Worm (Caenorhabditis elegans) whole organism, young adult: Measurements from ENCODE around the gene lgc-45.
A peak's percentile ranks its signal among the peaks of the same experiment; 100 is the strongest.
"Not testable (repeated sequence)": the region's sequence is repeated elsewhere in the genome, so short reads cannot be mapped to it uniquely, and the experiment has no call there.

ENCODE experiments used
- B0261.1 ChIP-seq: sonication (generic microtip); optimal IDR thresholded peaks from 2 replicates; lab custom pipeline; 2016; ENCODE audit warnings: mild to moderate bottlenecking, missing genetic modification characterization, moderate library complexity, missing compliant biosample characterization
- B0336.3 ChIP-seq: fragments of 200-800 bp; sonication (Bioruptor generic); IDR thresholded peaks from 2 replicates; pipeline ENCODE4 v1.3.6; 2022; ENCODE audit warnings: missing genetic modification characterization, missing compliant biosample characterization
- D2030.7 ChIP-seq: fragments of 200-800 bp; sonication (Bioruptor generic); IDR thresholded peaks from 2 replicates; pipeline ENCODE4 v1.3.6; 2022; ENCODE audit warnings: missing genetic modification reagents, missing genetic modification characterization, missing compliant biosample characterization
- F37B4.10 ChIP-seq: fragments of 200-800 bp; sonication (Bioruptor generic); IDR thresholded peaks from 2 replicates; pipeline ENCODE4 v1.3.6; 2022; ENCODE audit warnings: missing genetic modification characterization, missing compliant biosample characterization
- F57C9.4 ChIP-seq: sonication (generic microtip); optimal IDR thresholded peaks from 2 replicates; lab custom pipeline; 2017; ENCODE audit warnings: mild to moderate bottlenecking, missing genetic modification characterization, missing compliant biosample characterization
- T07F8.4 ChIP-seq: sonication (generic microtip); optimal IDR thresholded peaks from 2 replicates; lab custom pipeline; 2016; ENCODE audit warnings: mild to moderate bottlenecking, missing genetic modification characterization, moderate library complexity, missing compliant biosample characterization
- atf-7 ChIP-seq: sonication (generic microtip); optimal IDR thresholded peaks from 2 replicates; lab custom pipeline; 2017; ENCODE audit warnings: mild to moderate bottlenecking, missing genetic modification characterization, missing compliant biosample characterization
- athp-1 ChIP-seq: sonication (generic microtip); optimal IDR thresholded peaks from 2 replicates; lab custom pipeline; 2017; ENCODE audit warnings: mild to moderate bottlenecking, missing genetic modification characterization, missing compliant biosample characterization
- attf-5 ChIP-seq: fragments of 200-800 bp; sonication (Bioruptor generic); optimal IDR thresholded peaks from 2 replicates; lab custom pipeline; 2018; ENCODE audit warnings: mild to moderate bottlenecking, missing genetic modification characterization, missing compliant biosample characterization
- attf-6 ChIP-seq: fragments of 200-800 bp; sonication (Bioruptor generic); IDR thresholded peaks from 2 replicates; pipeline ENCODE4 v1.3.6; 2022; ENCODE audit warnings: missing genetic modification reagents, missing genetic modification characterization, missing compliant biosample characterization
- cebp-2 ChIP-seq: fragments of 200-800 bp; sonication (Bioruptor generic); IDR thresholded peaks from 2 replicates; pipeline ENCODE4 v1.3.6; 2022; ENCODE audit warnings: missing genetic modification characterization, missing compliant biosample characterization
- ceh-100 ChIP-seq: fragments of 200-800 bp; sonication (Bioruptor generic); IDR thresholded peaks from 2 replicates; pipeline ENCODE4 v1.3.6; 2022; ENCODE audit warnings: missing genetic modification reagents, missing genetic modification characterization, missing compliant biosample characterization
- chd-7 ChIP-seq: sonication (generic microtip); optimal IDR thresholded peaks from 2 replicates; lab custom pipeline; 2016; ENCODE audit warnings: mild to moderate bottlenecking, missing genetic modification characterization, moderate library complexity, missing compliant biosample characterization
- die-1 ChIP-seq: sonication (generic microtip); optimal IDR thresholded peaks from 2 replicates; lab custom pipeline; 2016; ENCODE audit warnings: missing genotype, mild to moderate bottlenecking, missing genetic modification characterization, missing compliant biosample characterization
- efl-1 ChIP-seq: fragments of 150-350 bp; optimal IDR thresholded peaks from 2 replicates; lab custom pipeline; 2014; ENCODE audit warnings: missing biosample characterization, missing genetic modification reagents, missing genetic modification characterization
- egl-18 ChIP-seq: fragments of 200-800 bp; sonication (Bioruptor generic); IDR thresholded peaks from 2 replicates; pipeline ENCODE4 v1.3.6; 2022; ENCODE audit warnings: missing genetic modification reagents, missing genetic modification characterization, missing compliant biosample characterization
- egl-44 ChIP-seq: fragments of 200-800 bp; sonication (Bioruptor generic); IDR thresholded peaks from 2 replicates; pipeline ENCODE4 v1.3.6; 2022; ENCODE audit warnings: missing genetic modification reagents, missing genetic modification characterization, missing compliant biosample characterization
- egrh-3 ChIP-seq: fragments of 200-800 bp; sonication (Bioruptor generic); IDR thresholded peaks from 2 replicates; pipeline ENCODE4 v1.3.6; 2022; ENCODE audit warnings: missing genetic modification reagents, missing genetic modification characterization, missing compliant biosample characterization
- ekl-4 ChIP-seq: fragments of 200-800 bp; sonication (Bioruptor generic); IDR thresholded peaks from 2 replicates; pipeline ENCODE4 v1.3.6; 2022; ENCODE audit warnings: missing genetic modification reagents, missing genetic modification characterization, missing compliant biosample characterization
- hlh-26 ChIP-seq: fragments of 200-800 bp; sonication (Bioruptor generic); conservative IDR thresholded peaks from 2 replicates; pipeline ENCODE4 v1.3.6; 2022; ENCODE audit warnings: missing genetic modification reagents, missing genetic modification characterization, missing compliant biosample characterization
- hmg-20 ChIP-seq: fragments of 200-800 bp; sonication (Bioruptor generic); IDR thresholded peaks from 2 replicates; pipeline ENCODE4 v1.3.6; 2022; ENCODE audit warnings: missing genetic modification reagents, missing genetic modification characterization, missing compliant biosample characterization
- hrde-1 ChIP-seq: sonication (generic microtip); optimal IDR thresholded peaks from 2 replicates; lab custom pipeline; 2016; ENCODE audit warnings: missing genetic modification characterization, mild to moderate bottlenecking, missing compliant biosample characterization, moderate library complexity, missing genotype, missing genetic modification reagents, borderline replicate concordance
- lag-1 ChIP-seq: fragments of 200-800 bp; sonication (Bioruptor generic); IDR thresholded peaks from 2 replicates; pipeline ENCODE4 v1.3.6; 2022; ENCODE audit warnings: missing genetic modification reagents, missing genetic modification characterization, missing compliant biosample characterization
- let-526 ChIP-seq: fragments of 200-800 bp; sonication (Bioruptor generic); IDR thresholded peaks from 2 replicates; pipeline ENCODE4 v1.3.6; 2022; ENCODE audit warnings: missing genetic modification reagents, missing genetic modification characterization, missing compliant biosample characterization
- let-607 ChIP-seq, 2 experiments: fragments of 200-800 bp in 1 of 2; sonication (Bioruptor generic) in 1 of 2; sonication (generic microtip) in 1 of 2; optimal IDR thresholded peaks; 2 replicates each; lab custom pipeline; 2016 to 2018; ENCODE audit warnings: mild to moderate bottlenecking in 2 of 2, missing compliant biosample characterization in 2 of 2, missing genetic modification characterization in 2 of 2, moderate library complexity in 2 of 2, missing genotype in 1 of 2
- lin-26 ChIP-seq: fragments of 200-800 bp; sonication (Bioruptor generic); IDR thresholded peaks from 2 replicates; pipeline ENCODE4 v1.3.6; 2022; ENCODE audit warnings: missing genetic modification reagents, missing genetic modification characterization, missing compliant biosample characterization
- lin-54 ChIP-seq: fragments of 200-800 bp; sonication (Bioruptor generic); optimal IDR thresholded peaks from 2 replicates; lab custom pipeline; 2018; ENCODE audit warnings: mild to moderate bottlenecking, missing genetic modification characterization, missing compliant biosample characterization
- lir-1 ChIP-seq: fragments of 200-800 bp; sonication (Bioruptor generic); conservative IDR thresholded peaks from 2 replicates; pipeline ENCODE4 v1.3.6; 2022; ENCODE audit warnings: missing genetic modification reagents, missing genetic modification characterization, missing compliant biosample characterization
- madf-10 ChIP-seq: sonication (generic microtip); optimal IDR thresholded peaks from 2 replicates; lab custom pipeline; 2016; ENCODE audit warnings: mild to moderate bottlenecking, missing genetic modification characterization, missing compliant biosample characterization
- mcd-1 ChIP-seq: fragments of 200-800 bp; sonication (Bioruptor generic); IDR thresholded peaks from 2 replicates; pipeline ENCODE4 v1.3.6; 2022; ENCODE audit warnings: missing genetic modification reagents, missing genetic modification characterization, missing compliant biosample characterization
- nfya-2 ChIP-seq: fragments of 200-800 bp; sonication (Bioruptor generic); IDR thresholded peaks from 2 replicates; pipeline ENCODE4 v1.3.6; 2022; ENCODE audit warnings: missing genetic modification reagents, missing genetic modification characterization, missing compliant biosample characterization
- nhr-120 ChIP-seq: fragments of 200-800 bp; sonication (Bioruptor generic); IDR thresholded peaks from 2 replicates; pipeline ENCODE4 v1.3.6; 2022; ENCODE audit warnings: missing genetic modification characterization, missing compliant biosample characterization
- rcor-1 ChIP-seq: fragments of 200-800 bp; sonication (Bioruptor generic); IDR thresholded peaks from 2 replicates; pipeline ENCODE4 v1.3.6; 2022; ENCODE audit warnings: missing genetic modification reagents, missing genetic modification characterization, missing compliant biosample characterization
- rec-8 ChIP-seq, 2 experiments: sonication (generic microtip); optimal IDR thresholded peaks; 2 replicates each; lab custom pipeline; 2016; ENCODE audit warnings: mild to moderate bottlenecking in 2 of 2, missing genetic modification characterization in 2 of 2, missing genetic modification reagents in 2 of 2, missing genotype in 2 of 2, missing biosample characterization in 1 of 2, missing compliant biosample characterization in 1 of 2, moderate library complexity in 1 of 2
- snpc-1.3 ChIP-seq: sonication (generic microtip); optimal IDR thresholded peaks from 2 replicates; lab custom pipeline; 2017; ENCODE audit warnings: missing genetic modification characterization, mild to moderate bottlenecking, missing compliant biosample characterization, antibody characterized with exemption, moderate library complexity, missing genotype, missing genetic modification reagents; ENCODE audit not compliant: insufficient read depth
- snpc-4 ChIP-seq, 5 experiments: fragments of 150-350 bp in 1 of 5; sonication (generic microtip) in 4 of 5; optimal IDR thresholded peaks; 2 replicates each; lab custom pipeline; 2014 to 2018; ENCODE audit warnings: missing genetic modification characterization in 5 of 5, missing biosample characterization in 3 of 5, antibody characterized with exemption in 2 of 5, mild to moderate bottlenecking in 2 of 5, missing compliant biosample characterization in 2 of 5, missing genotype in 2 of 5, moderate library complexity in 2 of 5, missing genetic modification reagents in 1 of 5
- somi-1 ChIP-seq: fragments of 200-800 bp; sonication (Bioruptor generic); optimal IDR thresholded peaks from 2 replicates; lab custom pipeline; 2018; ENCODE audit warnings: mild to moderate bottlenecking, missing genetic modification characterization, missing compliant biosample characterization
- sptf-2 ChIP-seq: fragments of 200-800 bp; sonication (Bioruptor generic); optimal IDR thresholded peaks from 2 replicates; lab custom pipeline; 2018; ENCODE audit warnings: mild to moderate bottlenecking, missing genetic modification characterization, missing compliant biosample characterization
- tlf-1 ChIP-seq: fragments of 200-800 bp; sonication (Bioruptor generic); optimal IDR thresholded peaks from 2 replicates; lab custom pipeline; 2018; ENCODE audit warnings: mild to moderate bottlenecking, missing genetic modification characterization, missing compliant biosample characterization
- xnd-1 ChIP-seq: sonication (generic microtip); optimal IDR thresholded peaks from 2 replicates; lab custom pipeline; 2016; ENCODE audit warnings: missing genotype, missing genetic modification reagents, missing genetic modification characterization, missing compliant biosample characterization
- zim-3 ChIP-seq: sonication (generic microtip); optimal IDR thresholded peaks from 2 replicates; lab custom pipeline; 2017; ENCODE audit warnings: mild to moderate bottlenecking, missing genetic modification characterization, moderate library complexity, missing compliant biosample characterization
- ztf-18 ChIP-seq: sonication (generic microtip); optimal IDR thresholded peaks from 2 replicates; lab custom pipeline; 2016; ENCODE audit warnings: missing genotype, mild to moderate bottlenecking, missing genetic modification characterization, missing compliant biosample characterization
- ztf-28 ChIP-seq: fragments of 200-800 bp; sonication (Bioruptor generic); IDR thresholded peaks from 2 replicates; pipeline ENCODE4 v1.3.6; 2022; ENCODE audit warnings: missing genetic modification reagents, missing genetic modification characterization, missing compliant biosample characterization

The lgc-45 gene

ce11 chrII:3562419-3562818 is 5.1 kb downstream of the lgc-45 start, which contains the start of gene W10G11.3:
Gene W10G11.3, minus strand, starts transcription at chrII:3562519.
- TF ChIP-seq madf-10 (no peak), lag-1 (0 out of 2 replicates have a peak, but pooled peaks have one; percentile 31)

ce11 chrII:3567066-3567465 is 9.8 kb downstream of the lgc-45 start:
- no peak for TF ChIP-seq hlh-26 (GFP tag; lab: Robert Waterston, UW)

ce11 chrII:3567576-3567975 is 10.3 kb downstream of the lgc-45 start:
- TF ChIP-seq nhr-120 (GFP tag; lab: Robert Waterston, UW): 0 out of 2 replicates have a peak, but pooled peaks have one; percentile 18
- peak; percentile 73; the same call in 1 of the 2 replicates for TF ChIP-seq ekl-4
- TF ChIP-seq somi-1 (GFP tag; lab: Kevin White, UChicago): peak; percentile 41
- peak; percentile 44 for TF ChIP-seq xnd-1
- TF ChIP-seq tlf-1: peak; percentile 29
- peak; percentile 2 for TF ChIP-seq F57C9.4
- TF ChIP-seq mcd-1 (GFP tag; lab: Robert Waterston, UW): peak; percentile 69
- 0 out of 2 replicates have a peak, but pooled peaks have one; percentile 25 for TF ChIP-seq F37B4.10 (GFP tag; lab: Robert Waterston, UW)
- TF ChIP-seq attf-6 (GFP tag; lab: Robert Waterston, UW): peak; percentile 60
- TF ChIP-seq snpc-1.3 (tag; lab: Kevin White, UChicago): peak; percentile 47
- not testable (repeated sequence) for TF ChIP-seq snpc-4 (GFP tag; optimal IDR thresholded peaks at IDR 0.05; lab: Kevin White, UChicago)
- TF ChIP-seq snpc-4 (tag; optimal IDR thresholded peaks at IDR 0.05; lab: Kevin White, UChicago): peak in 2 of 4 experiments; percentile 61 to 85
- peak; percentile 83 for TF ChIP-seq die-1 (tag; lab: Kevin White, UChicago)
- TF ChIP-seq atf-7 (tag; lab: Kevin White, UChicago): peak; percentile 70
- TF ChIP-seq attf-5 (GFP tag; lab: Kevin White, UChicago): peak; percentile 46
- TF ChIP-seq hrde-1 (tag; lab: Kevin White, UChicago): peak; percentile 68
- TF ChIP-seq D2030.7: peak; percentile 90
- 0 out of 2 replicates have a peak, but pooled peaks have one; percentile 39 for TF ChIP-seq egl-18 (GFP tag; lab: Robert Waterston, UW)
- peak; percentile 73 for TF ChIP-seq zim-3 (tag; lab: Kevin White, UChicago)
- peak; percentile 83 for TF ChIP-seq cebp-2 (GFP tag; lab: Robert Waterston, UW)
- peak in 1 of 2 experiments; percentile 31 for TF ChIP-seq let-607 (tag; optimal IDR thresholded peaks at IDR 0.05; lab: Kevin White, UChicago)
- peak; percentile 50 for TF ChIP-seq ztf-18
- peak; percentile 77 for TF ChIP-seq B0336.3 (GFP tag; lab: Robert Waterston, UW)
- peak; percentile 41 for TF ChIP-seq ceh-100 (GFP tag; lab: Robert Waterston, UW)
- 0 out of 2 replicates have a peak, but pooled peaks have one; percentile 66 for TF ChIP-seq hmg-20 (GFP tag; lab: Robert Waterston, UW)
- TF ChIP-seq rec-8 (tag; optimal IDR thresholded peaks at IDR 0.05; lab: Kevin White, UChicago): peak; percentile 53 to 72
- TF ChIP-seq lir-1 (GFP tag; lab: Robert Waterston, UW): peak; percentile 64; the same call in 1 of the 2 replicates
- peak; percentile 57 for TF ChIP-seq chd-7
- peak; percentile 65 for TF ChIP-seq T07F8.4 (tag; lab: Kevin White, UChicago)
- TF ChIP-seq let-526 (GFP tag; lab: Robert Waterston, UW): 0 out of 2 replicates have a peak, but pooled peaks have one; percentile 41
- peak; percentile 41 for TF ChIP-seq sptf-2 (GFP tag; lab: Kevin White, UChicago)
- TF ChIP-seq egrh-3 (GFP tag; lab: Robert Waterston, UW): peak; percentile 46; the same call in 1 of the 2 replicates
- peak; percentile 97 for TF ChIP-seq lin-26 (GFP tag; lab: Robert Waterston, UW)
- peak; percentile 65; the same call in 1 of the 2 replicates for TF ChIP-seq ztf-28 (GFP tag; lab: Robert Waterston, UW)
- peak; percentile 65; the same call in 1 of the 2 replicates for TF ChIP-seq rcor-1
- TF ChIP-seq efl-1 (GFP tag; lab: Kevin White, UChicago): peak; percentile 22
- TF ChIP-seq egl-44 (GFP tag; lab: Robert Waterston, UW): 0 out of 2 replicates have a peak, but pooled peaks have one; percentile 62
- peak; percentile 81 for TF ChIP-seq athp-1
- 0 out of 2 replicates have a peak, but pooled peaks have one; percentile 59 for TF ChIP-seq nfya-2
- peak; percentile 55 for TF ChIP-seq lin-54 (GFP tag; lab: Kevin White, UChicago)
- peak; percentile 91 for TF ChIP-seq B0261.1
